Fruit fly (Drosophila melanogaster) whole organism, embryonic: ENCODE results near the gene CG13385.

Source experiments
- Abd-B ChIP-seq: fragments of 200-800 bp; sonication (Bioruptor generic); optimal IDR thresholded peaks from 2 replicates; lab custom pipeline; 2018; ENCODE audit warnings: missing biosample characterization, mild to moderate bottlenecking, missing genetic modification characterization, moderate library complexity
- Atf-2 ChIP-seq: fragments of 200-800 bp; sonication (Bioruptor generic); optimal IDR thresholded peaks from 2 replicates; lab custom pipeline; 2016; ENCODE audit warnings: missing biosample characterization, missing genetic modification characterization
- Bdp1 ChIP-seq: fragments of 200-800 bp; sonication (Bioruptor generic); optimal IDR thresholded peaks from 3 replicates; lab custom pipeline; 2016; ENCODE audit warnings: missing biosample characterization, missing genetic modification characterization
- Blimp-1 ChIP-seq: fragments of 200-800 bp; sonication (Bioruptor generic); optimal IDR thresholded peaks from 3 replicates; lab custom pipeline; 2018; ENCODE audit warnings: missing biosample characterization, missing genetic modification characterization, mild to moderate bottlenecking, moderate library complexity, missing genetic modification reagents
- CG12104 ChIP-seq: fragments of 200-800 bp; sonication (Bioruptor generic); optimal IDR thresholded peaks from 3 replicates; lab custom pipeline; 2016; ENCODE audit warnings: missing biosample characterization, missing genetic modification characterization
- CG12299 ChIP-seq: fragments of 200-800 bp; sonication (Bioruptor generic); optimal IDR thresholded peaks from 2 replicates; lab custom pipeline; 2018; ENCODE audit warnings: missing biosample characterization, mild to moderate bottlenecking, missing genetic modification characterization
- CG15514 ChIP-seq: fragments of 200-800 bp; sonication (Bioruptor generic); optimal IDR thresholded peaks from 3 replicates; lab custom pipeline; 2017; ENCODE audit warnings: missing biosample characterization, missing genetic modification characterization, mild to moderate bottlenecking, moderate library complexity, missing genetic modification reagents
- CG16813 ChIP-seq: fragments of 200-800 bp; sonication (Bioruptor generic); IDR thresholded peaks from 3 replicates; pipeline ENCODE4 v1.3.6; 2022; ENCODE audit warnings: missing biosample characterization, missing genetic modification characterization; ENCODE audit not compliant: partially characterized antibody
- CG17361 ChIP-seq: fragments of 200-800 bp; sonication (Bioruptor generic); IDR thresholded peaks from 3 replicates; pipeline ENCODE4 v1.3.6; 2022; ENCODE audit warnings: missing biosample characterization, missing genetic modification characterization
- CG18011 ChIP-seq: fragments of 200-800 bp; sonication (Bioruptor generic); optimal IDR thresholded peaks from 2 replicates; lab custom pipeline; 2017; ENCODE audit warnings: missing biosample characterization, missing genetic modification characterization, mild to moderate bottlenecking, moderate library complexity, missing genotype
- CG3163 ChIP-seq: fragments of 200-800 bp; sonication (Bioruptor generic); optimal IDR thresholded peaks from 3 replicates; lab custom pipeline; 2016; ENCODE audit warnings: missing biosample characterization, missing genetic modification characterization
- CG32532 ChIP-seq: fragments of 200-800 bp; sonication (Bioruptor generic); IDR thresholded peaks from 2 replicates; pipeline ENCODE4 v1.3.6; 2022; ENCODE audit warnings: missing biosample characterization, missing genetic modification characterization
- CG32767 ChIP-seq: fragments of 200-800 bp; sonication (Bioruptor generic); IDR thresholded peaks from 2 replicates; pipeline ENCODE4 v1.3.6; 2022; ENCODE audit warnings: missing biosample characterization, missing genetic modification characterization
- CG4424 ChIP-seq: fragments of 200-800 bp; sonication (Bioruptor generic); optimal IDR thresholded peaks from 3 replicates; lab custom pipeline; 2016; ENCODE audit warnings: missing biosample characterization, missing genetic modification characterization
- CG4617 ChIP-seq: fragments of 200-800 bp; sonication (Bioruptor generic); optimal IDR thresholded peaks from 3 replicates; lab custom pipeline; 2016; ENCODE audit warnings: missing biosample characterization, missing genetic modification characterization, borderline replicate concordance
- CG4730 ChIP-seq: fragments of 200-800 bp; sonication (Bioruptor generic); IDR thresholded peaks from 2 replicates; pipeline ENCODE4 v1.3.6; 2022; ENCODE audit warnings: missing biosample characterization, missing genetic modification characterization
- CG5180 ChIP-seq: fragments of 200-800 bp; sonication (Bioruptor generic); optimal IDR thresholded peaks from 3 replicates; lab custom pipeline; 2017; ENCODE audit warnings: missing biosample characterization, missing genetic modification characterization, mild to moderate bottlenecking, moderate library complexity, missing genetic modification reagents
- CG6689 ChIP-seq: fragments of 200-800 bp; sonication (Bioruptor generic); IDR thresholded peaks from 2 replicates; pipeline ENCODE4 v1.3.6; 2022; ENCODE audit warnings: missing biosample characterization, missing genetic modification characterization
- CG8359 ChIP-seq: fragments of 200-800 bp; sonication (Bioruptor generic); optimal IDR thresholded peaks from 2 replicates; lab custom pipeline; 2017; ENCODE audit warnings: missing biosample characterization, mild to moderate bottlenecking, missing genetic modification characterization, borderline replicate concordance
- CG8765 ChIP-seq: fragments of 200-800 bp; sonication (Bioruptor generic); IDR thresholded peaks from 2 replicates; pipeline ENCODE4 v1.3.6; 2022; ENCODE audit warnings: missing biosample characterization, missing genetic modification characterization
- CG9797 ChIP-seq: fragments of 200-800 bp; sonication (Bioruptor generic); optimal IDR thresholded peaks from 3 replicates; lab custom pipeline; 2018; ENCODE audit warnings: missing biosample characterization, mild to moderate bottlenecking, missing genetic modification characterization
- CG9876 ChIP-seq: fragments of 200-800 bp; sonication (Bioruptor generic); optimal IDR thresholded peaks from 2 replicates; lab custom pipeline; 2016; ENCODE audit warnings: missing biosample characterization, missing genetic modification characterization
- CHES-1-like ChIP-seq: fragments of 200-800 bp; sonication (Bioruptor generic); optimal IDR thresholded peaks from 2 replicates; lab custom pipeline; 2016; ENCODE audit warnings: missing biosample characterization, missing genetic modification characterization
- CTCF ChIP-seq: fragments of 200-800 bp; sonication (Bioruptor generic); optimal IDR thresholded peaks from 2 replicates; lab custom pipeline; 2017; ENCODE audit warnings: missing biosample characterization, mild to moderate bottlenecking, missing genetic modification characterization, moderate library complexity
- CoRest ChIP-seq: fragments of 200-800 bp; sonication (Bioruptor generic); optimal IDR thresholded peaks from 3 replicates; lab custom pipeline; 2018; ENCODE audit warnings: missing biosample characterization, mild to moderate bottlenecking, missing genetic modification characterization, moderate library complexity
- D ChIP-seq, 2 experiments: fragments of 200-800 bp in 1 of 2; fragments of >200 bp in 1 of 2; sonication (Bioruptor generic) in 1 of 2; optimal IDR thresholded peaks; 2 replicates in 1 of 2; 3 replicates in 1 of 2; lab custom pipeline; 2017; ENCODE audit warnings: mild to moderate bottlenecking in 1 of 2, missing biosample characterization in 1 of 2, missing genetic modification characterization in 1 of 2, missing genetic modification reagents in 1 of 2
- D19A ChIP-seq: fragments of 200-800 bp; optimal IDR thresholded peaks from 3 replicates; lab custom pipeline; 2019; ENCODE audit warnings: missing biosample characterization, mild to moderate bottlenecking, missing genetic modification characterization, moderate library complexity
- Ets97D ChIP-seq: fragments of 200-800 bp; sonication (Bioruptor generic); optimal IDR thresholded peaks from 3 replicates; lab custom pipeline; 2016; ENCODE audit warnings: missing biosample characterization, missing genetic modification characterization
- Hand ChIP-seq: fragments of 200-800 bp; sonication (Bioruptor generic); optimal IDR thresholded peaks from 2 replicates; lab custom pipeline; 2017; ENCODE audit warnings: mild to moderate bottlenecking, missing biosample characterization, missing genetic modification reagents, missing genetic modification characterization
- Nf-YC ChIP-seq: fragments of 200-800 bp; optimal IDR thresholded peaks from 3 replicates; lab custom pipeline; 2019; ENCODE audit warnings: missing biosample characterization, mild to moderate bottlenecking, missing genetic modification characterization, moderate library complexity
- PHDP ChIP-seq: fragments of 200-800 bp; sonication (Bioruptor generic); optimal IDR thresholded peaks from 3 replicates; lab custom pipeline; 2018; ENCODE audit warnings: missing biosample characterization, mild to moderate bottlenecking, missing genetic modification characterization, moderate library complexity
- Poxn ChIP-seq: fragments of 200-800 bp; sonication (Bioruptor generic); IDR thresholded peaks from 2 replicates; pipeline ENCODE4 v1.3.6; 2022; ENCODE audit warnings: missing biosample characterization, missing genetic modification characterization
- Scr ChIP-seq: fragments of 200-800 bp; sonication (Bioruptor generic); IDR thresholded peaks from 2 replicates; pipeline ENCODE4 v1.3.6; 2022; ENCODE audit warnings: missing biosample characterization, missing genetic modification characterization; ENCODE audit not compliant: partially characterized antibody
- Stat92E ChIP-seq, 3 experiments: fragments of >200 bp in 2 of 3; fragments of 200-800 bp in 1 of 3; sonication (Bioruptor generic) in 1 of 3; optimal IDR thresholded peaks; 2 replicates each; lab custom pipeline; 2017 to 2019; ENCODE audit warnings: missing biosample characterization in 3 of 3, missing genetic modification characterization in 3 of 3, mild to moderate bottlenecking in 1 of 3, moderate library complexity in 1 of 3
- al ChIP-seq: fragments of 200-800 bp; sonication (Bioruptor generic); IDR thresholded peaks from 2 replicates; pipeline ENCODE4 v1.3.6; 2022; ENCODE audit warnings: missing biosample characterization, missing genetic modification characterization
- ash1 ChIP-seq: fragments of 200-800 bp; sonication (Bioruptor generic); optimal IDR thresholded peaks from 2 replicates; lab custom pipeline; 2018; ENCODE audit warnings: missing biosample characterization, mild to moderate bottlenecking, missing genetic modification characterization
- bbx ChIP-seq: fragments of 200-800 bp; sonication (Bioruptor generic); IDR thresholded peaks from 2 replicates; pipeline ENCODE4 v1.3.6; 2022; ENCODE audit warnings: missing biosample characterization, missing genetic modification characterization; ENCODE audit not compliant: partially characterized antibody
- dm ChIP-seq: fragments of 200-800 bp; sonication (Bioruptor generic); optimal IDR thresholded peaks from 3 replicates; lab custom pipeline; 2016; ENCODE audit warnings: missing biosample characterization, missing genetic modification characterization
- fd64A ChIP-seq: fragments of 200-800 bp; sonication (Bioruptor generic); optimal IDR thresholded peaks from 3 replicates; lab custom pipeline; 2018; ENCODE audit warnings: missing biosample characterization, mild to moderate bottlenecking, missing genetic modification characterization
- grau ChIP-seq: fragments of 200-800 bp; optimal IDR thresholded peaks from 3 replicates; lab custom pipeline; 2019; ENCODE audit warnings: missing biosample characterization, mild to moderate bottlenecking, missing genetic modification characterization, moderate library complexity
- gro ChIP-seq: fragments of 200-800 bp; sonication (Bioruptor generic); optimal IDR thresholded peaks from 2 replicates; lab custom pipeline; 2016; ENCODE audit warnings: missing biosample characterization, missing genetic modification characterization
- inv ChIP-seq: fragments of 200-800 bp; sonication (Bioruptor generic); IDR thresholded peaks from 2 replicates; pipeline ENCODE4 v1.3.6; 2022; ENCODE audit warnings: missing biosample characterization, missing genetic modification characterization; ENCODE audit not compliant: partially characterized antibody
- kay ChIP-seq: fragments of 200-800 bp; sonication (Bioruptor generic); optimal IDR thresholded peaks from 2 replicates; lab custom pipeline; 2016; ENCODE audit warnings: missing biosample characterization, missing genetic modification characterization
- psq ChIP-seq: fragments of 200-800 bp; sonication (Bioruptor generic); optimal IDR thresholded peaks from 2 replicates; lab custom pipeline; 2017; ENCODE audit warnings: missing biosample characterization, missing genetic modification characterization
- scrt ChIP-seq: fragments of 200-800 bp; sonication (Bioruptor generic); optimal IDR thresholded peaks from 2 replicates; lab custom pipeline; 2018; ENCODE audit warnings: missing biosample characterization, mild to moderate bottlenecking, missing genetic modification characterization, moderate library complexity
- slbo ChIP-seq: fragments of 200-800 bp; sonication (Bioruptor generic); IDR thresholded peaks from 2 replicates; pipeline ENCODE4 v1.3.6; 2022; ENCODE audit warnings: missing biosample characterization, missing genetic modification characterization
- tin ChIP-seq: fragments of 200-800 bp; sonication (Bioruptor generic); optimal IDR thresholded peaks from 3 replicates; lab custom pipeline; 2016; ENCODE audit warnings: missing biosample characterization, missing genetic modification characterization

Gene CG13385

DNA sequence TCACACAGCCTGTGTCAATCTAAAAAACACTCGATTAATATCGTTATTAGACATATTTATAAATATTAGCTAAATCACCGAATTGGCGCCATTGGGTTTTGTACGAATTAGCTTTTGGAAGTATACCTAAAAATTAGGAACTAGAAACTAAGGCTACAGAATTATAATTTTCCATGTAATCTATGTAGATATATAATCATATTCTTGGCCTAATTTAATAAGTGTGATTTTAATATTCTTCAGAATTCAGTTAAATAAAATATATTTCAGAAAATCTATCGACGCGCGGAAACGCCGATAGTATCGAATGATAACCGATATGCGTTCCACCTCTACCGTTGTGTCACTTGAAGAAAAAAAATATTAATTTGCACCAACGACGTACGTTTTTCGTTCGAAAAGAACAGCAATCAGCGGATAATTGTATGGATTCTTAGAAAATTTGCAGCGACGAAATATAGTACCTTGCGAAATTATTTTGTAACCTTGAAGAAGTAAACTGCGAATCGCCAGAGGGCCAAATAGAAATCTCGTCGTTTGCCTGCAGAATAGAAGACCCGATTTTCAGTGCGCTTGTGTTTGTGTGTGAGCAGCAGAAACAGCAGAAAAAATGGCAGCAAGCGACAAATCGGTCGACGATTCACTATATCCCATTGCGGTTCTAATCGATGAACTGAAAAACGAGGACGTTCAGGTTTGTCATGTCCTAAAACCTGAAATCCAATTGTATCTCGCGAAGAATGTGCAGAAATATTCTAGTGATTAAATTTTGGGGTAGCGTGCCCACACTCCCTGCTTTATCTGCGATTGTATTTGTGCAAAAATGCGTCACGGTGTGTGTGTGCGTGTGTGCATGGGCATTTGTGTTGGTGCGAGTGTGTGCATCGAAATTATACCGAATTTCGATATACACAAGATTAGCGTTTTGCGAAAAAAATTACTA lies 30.5 kb upstream of the CG13385 start, which contains the start of gene Pp2A-29B (continued):
- TF ChIP-seq slbo (GFP tag; lab: Robert Waterston, UW) (peak; percentile 56; the same call in 1 of the 2 replicates), CG12299 (no peak), Atf-2 (GFP tag; lab: Kevin White, UChicago) (no peak), Bdp1 (no peak), CG18011 (peak; percentile 97), Blimp-1 (GFP tag; lab: Kevin White, UChicago) (no peak), CG32532 (GFP tag; lab: Robert Waterston, UW) (no peak), Ets97D (GFP tag; lab: Kevin White, UChicago) (peak; percentile 31), CG4617 (peak; percentile 69), D19A (peak; percentile 19), kay (no peak), CG15514 (GFP tag; lab: Kevin White, UChicago) (peak; percentile 42), scrt (peak; percentile 22), al (GFP tag; lab: Robert Waterston, UW) (no peak), fd64A (GFP tag; lab: Kevin White, UChicago) (no peak), CG3163 (GFP tag; lab: Kevin White, UChicago) (no peak), CTCF (GFP tag; lab: Kevin White, UChicago) (peak; percentile 21), Nf-YC (tag; lab: Kevin White, UChicago) (peak; percentile 57), tin (GFP tag; lab: Kevin White, UChicago) (peak; percentile 0), Poxn (no peak), CG4730 (GFP tag; lab: Robert Waterston, UW) (no peak), Stat92E (GFP tag; optimal IDR thresholded peaks at IDR 0.05; lab: Kevin White, UChicago) (peak in 1 of 3 experiments; percentile 14), CG17361 (GFP tag; lab: Robert Waterston, UW) (peak; percentile 67; the same call in 2 of the 3 replicates), PHDP (tag; lab: Kevin White, UChicago) (no peak), CG9797 (GFP tag; lab: Kevin White, UChicago) (peak; percentile 55), D (optimal IDR thresholded peaks at IDR 0.05; lab: Kevin White, UChicago) (no peak), D (GFP tag; optimal IDR thresholded peaks at IDR 0.05; lab: Kevin White, UChicago) (no peak), CHES-1-like (GFP tag; lab: Kevin White, UChicago) (no peak), grau (tag; lab: Kevin White, UChicago) (peak; percentile 45), Scr (GFP tag; lab: Robert Waterston, UW) (peak; percentile 99), bbx (GFP tag; lab: Robert Waterston, UW) (peak; percentile 98), dm (GFP tag; lab: Kevin White, UChicago) (no peak), Hand (GFP tag; lab: Kevin White, UChicago) (peak; percentile 34), CG32767 (GFP tag; lab: Robert Waterston, UW) (peak; percentile 33; the same call in 1 of the 2 replicates), psq (GFP tag; lab: Kevin White, UChicago) (no peak), CoRest (tag; lab: Kevin White, UChicago) (peak; percentile 66), CG9876 (GFP tag; lab: Kevin White, UChicago) (no peak), Abd-B (GFP tag; lab: Kevin White, UChicago) (peak; percentile 46), CG4424 (GFP tag; lab: Kevin White, UChicago) (peak; percentile 38), ash1 (GFP tag; lab: Kevin White, UChicago) (no peak), CG6689 (GFP tag; lab: Robert Waterston, UW) (no peak), inv (GFP tag; lab: Robert Waterston, UW) (peak; percentile 100), CG8765 (GFP tag; lab: Robert Waterston, UW) (no peak), gro (GFP tag; lab: Kevin White, UChicago) (no peak), CG5180 (no peak), CG16813 (GFP tag; lab: Robert Waterston, UW) (peak; percentile 100), CG8359 (GFP tag; lab: Kevin White, UChicago) (no peak), CG12104 (GFP tag; lab: Kevin White, UChicago) (no peak)
